Fruit fly (Drosophila melanogaster) whole organism, pupa: Measurements from ENCODE around the gene BBIP1.

Experiments
- CG14655 ChIP-seq: fragments of 200-800 bp; sonication (Bioruptor generic); optimal IDR thresholded peaks from 3 replicates; lab custom pipeline; 2017; ENCODE audit warnings: mild to moderate bottlenecking, missing biosample characterization, missing genetic modification reagents, missing genetic modification characterization
- CG15710 ChIP-seq: fragments of 200-800 bp; sonication (Bioruptor generic); optimal IDR thresholded peaks from 2 replicates; lab custom pipeline; 2018; ENCODE audit warnings: missing biosample characterization, mild to moderate bottlenecking, missing genetic modification characterization, moderate library complexity
- CG17806 ChIP-seq: fragments of 200-800 bp; sonication (Bioruptor generic); optimal IDR thresholded peaks from 2 replicates; lab custom pipeline; 2018; ENCODE audit warnings: missing biosample characterization, mild to moderate bottlenecking, missing genetic modification characterization, moderate library complexity
- CG32121 ChIP-seq: fragments of 200-800 bp; sonication (Bioruptor generic); IDR thresholded peaks from 2 replicates; pipeline ENCODE4 v1.3.6; 2022; ENCODE audit warnings: missing biosample characterization, missing genetic modification characterization
- CG8301 ChIP-seq: fragments of 200-800 bp; sonication (Bioruptor generic); optimal IDR thresholded peaks from 2 replicates; lab custom pipeline; 2018; ENCODE audit warnings: missing biosample characterization, mild to moderate bottlenecking, missing genetic modification characterization
- Pif1B ChIP-seq: fragments of 200-800 bp; sonication (Bioruptor generic); optimal IDR thresholded peaks from 3 replicates; lab custom pipeline; 2016; ENCODE audit warnings: missing biosample characterization, missing genetic modification characterization
- Snoo ChIP-seq: fragments of 200-800 bp; sonication (Bioruptor generic); optimal IDR thresholded peaks from 3 replicates; lab custom pipeline; 2017; ENCODE audit warnings: missing biosample characterization, mild to moderate bottlenecking, missing genetic modification characterization, inconsistent platforms
- gl ChIP-seq: fragments of 200-800 bp; sonication (Bioruptor generic); optimal IDR thresholded peaks from 2 replicates; lab custom pipeline; 2018; ENCODE audit warnings: missing biosample characterization, mild to moderate bottlenecking, missing genetic modification characterization

DNA sequence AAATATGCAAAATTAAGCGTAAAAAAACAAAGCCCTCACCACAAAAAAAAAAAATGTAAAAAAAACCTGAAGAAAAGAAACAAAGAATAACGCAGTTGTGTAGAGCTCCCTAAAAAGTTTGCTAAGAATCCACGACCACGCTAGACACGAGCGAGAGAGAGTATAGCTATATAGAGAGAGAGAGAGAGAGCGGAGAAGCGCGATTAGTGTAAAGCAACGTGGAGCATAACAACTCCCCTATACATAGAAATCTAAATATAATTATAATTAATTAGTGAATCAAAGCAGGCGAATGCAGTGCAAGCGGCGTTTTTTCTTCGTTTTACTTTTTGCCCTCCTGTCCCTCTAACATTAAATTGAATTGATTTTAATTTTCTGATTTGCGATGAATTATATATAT, 44.8 kb upstream of the BBIP1 start:
- no peak for TF ChIP-seq CG14655 (GFP tag; lab: Kevin White, UChicago)
- TF ChIP-seq Snoo (tag; lab: Kevin White, UChicago) = no peak
- no peak for TF ChIP-seq CG15710
- TF ChIP-seq gl (tag; lab: Kevin White, UChicago) = no peak
- no peak for TF ChIP-seq CG17806
- TF ChIP-seq Pif1B (GFP tag; lab: Kevin White, UChicago) = no peak
- TF ChIP-seq CG8301 (tag; lab: Kevin White, UChicago) = no peak
- TF ChIP-seq CG32121 = no peak
